Worm (Caenorhabditis elegans) whole organism, early embryonic: ENCODE measurements around the gene W03A5.1.

Experiments used
- F13C5.2 ChIP-seq: sonication (generic microtip); optimal IDR thresholded peaks from 2 replicates; lab custom pipeline; 2017; ENCODE audit warnings: mild to moderate bottlenecking, missing genetic modification characterization, inconsistent platforms, missing compliant biosample characterization
- aly-1 ChIP-seq: sonication (generic microtip); optimal IDR thresholded peaks from 2 replicates; lab custom pipeline; 2016; ENCODE audit warnings: missing genetic modification characterization, missing compliant biosample characterization
- ama-1 ChIP-seq: fragments of 150-350 bp; optimal IDR thresholded peaks from 2 replicates; lab custom pipeline; 2014
- ceh-13 ChIP-seq: fragments of 200-800 bp; sonication (Bioruptor generic); optimal IDR thresholded peaks from 2 replicates; lab custom pipeline; 2018; ENCODE audit warnings: mild to moderate bottlenecking, missing genetic modification characterization, missing compliant biosample characterization
- ceh-36 ChIP-seq: sonication (generic microtip); optimal IDR thresholded peaks from 2 replicates; lab custom pipeline; 2016; ENCODE audit warnings: missing genetic modification characterization, inconsistent platforms, missing compliant biosample characterization
- ets-7 ChIP-seq: sonication (generic microtip); optimal IDR thresholded peaks from 2 replicates; lab custom pipeline; 2016; ENCODE audit warnings: missing genotype, missing genetic modification characterization, missing compliant biosample characterization
- flt-1 ChIP-seq: fragments of 200-800 bp; sonication (Bioruptor generic); IDR thresholded peaks from 2 replicates; pipeline ENCODE4 v1.3.6; 2022; ENCODE audit warnings: missing genetic modification characterization, missing compliant biosample characterization
- hmbx-1 ChIP-seq: sonication (generic microtip); optimal IDR thresholded peaks from 2 replicates; lab custom pipeline; 2016; ENCODE audit warnings: mild to moderate bottlenecking, missing genetic modification characterization, missing compliant biosample characterization
- hmg-4 ChIP-seq: fragments of 200-800 bp; sonication (Bioruptor generic); optimal IDR thresholded peaks from 2 replicates; lab custom pipeline; 2018; ENCODE audit warnings: mild to moderate bottlenecking, missing genetic modification characterization, missing compliant biosample characterization
- pes-1 ChIP-seq: fragments of 200-800 bp; sonication (Bioruptor generic); IDR thresholded peaks from 2 replicates; pipeline ENCODE4 v1.3.6; 2022; ENCODE audit warnings: missing genetic modification reagents, missing genetic modification characterization, missing compliant biosample characterization
- tbx-11 ChIP-seq: fragments of 200-800 bp; sonication (Bioruptor generic); IDR thresholded peaks from 2 replicates; pipeline ENCODE4 v1.3.6; 2022; ENCODE audit warnings: missing genetic modification characterization, missing compliant biosample characterization
- tbx-37 ChIP-seq: fragments of 200-800 bp; sonication (Bioruptor generic); conservative IDR thresholded peaks from 2 replicates; pipeline ENCODE4 v1.3.6; 2022; ENCODE audit warnings: missing genetic modification reagents, missing genetic modification characterization, missing compliant biosample characterization
- tra-4 ChIP-seq: sonication (generic microtip); optimal IDR thresholded peaks from 2 replicates; lab custom pipeline; 2017; ENCODE audit warnings: missing genetic modification characterization, missing compliant biosample characterization

DNA sequence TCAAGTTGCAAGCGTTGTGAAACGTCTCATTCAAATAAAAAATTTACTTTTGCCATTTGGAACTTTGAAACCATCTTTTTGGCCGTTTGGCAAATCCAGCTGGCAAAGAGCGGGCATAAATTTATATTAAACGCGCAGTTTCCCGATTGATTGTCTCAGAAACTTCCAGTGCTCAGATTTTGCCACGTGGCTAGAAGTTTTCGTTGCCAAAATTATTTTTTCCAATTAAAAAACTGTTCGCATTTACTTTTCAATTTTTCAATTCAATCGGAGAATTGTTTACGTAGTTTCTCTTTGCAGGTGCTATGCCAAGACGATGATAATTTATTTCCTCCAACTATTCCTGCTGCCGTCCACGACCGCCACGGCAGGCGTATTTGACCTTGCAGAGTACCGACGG is 45.6 kb downstream of the W03A5.1 start, which contains the start of gene F48E8.4:
- TF ChIP-seq flt-1 (GFP tag; lab: Robert Waterston, UW) (no peak), hmg-4 (no peak), ama-1 (lab: Kevin White, UChicago) (no peak), ets-7 (tag; lab: Kevin White, UChicago) (no peak), tra-4 (tag; lab: Kevin White, UChicago) (no peak), tbx-37 (GFP tag; lab: Robert Waterston, UW) (no peak), tbx-11 (GFP tag; lab: Robert Waterston, UW) (no peak), ceh-36 (tag; lab: Kevin White, UChicago) (no peak), pes-1 (no peak), aly-1 (tag; lab: Kevin White, UChicago) (no peak), ceh-13 (GFP tag; lab: Kevin White, UChicago) (no peak), hmbx-1 (no peak), F13C5.2 (tag; lab: Kevin White, UChicago) (no peak)
